Fruit fly (Drosophila melanogaster) whole organism, embryonic: ENCODE data around the gene vito.

Experiments used
- ATbp ChIP-seq: fragments of 200-800 bp; sonication (Bioruptor generic); optimal IDR thresholded peaks from 2 replicates; lab custom pipeline; 2017; ENCODE audit warnings: missing biosample characterization, mild to moderate bottlenecking, missing genetic modification characterization, missing genetic modification reagents
- Adf1 ChIP-seq: fragments of 200-800 bp; sonication (Bioruptor generic); IDR thresholded peaks from 2 replicates; pipeline ENCODE4 v1.3.6; 2022; ENCODE audit warnings: missing biosample characterization, missing genetic modification characterization
- CG12299 ChIP-seq: fragments of 200-800 bp; sonication (Bioruptor generic); optimal IDR thresholded peaks from 2 replicates; lab custom pipeline; 2018; ENCODE audit warnings: missing biosample characterization, mild to moderate bottlenecking, missing genetic modification characterization
- CG13287 ChIP-seq: fragments of 200-800 bp; sonication (Bioruptor generic); IDR thresholded peaks from 2 replicates; pipeline ENCODE4 v1.3.6; 2022; ENCODE audit warnings: missing biosample characterization, missing genetic modification characterization; ENCODE audit not compliant: partially characterized antibody
- CG13296 ChIP-seq: fragments of 200-800 bp; sonication (Bioruptor generic); optimal IDR thresholded peaks from 3 replicates; lab custom pipeline; 2018; ENCODE audit warnings: missing biosample characterization, mild to moderate bottlenecking, missing genetic modification characterization
- CG14965 ChIP-seq: fragments of 200-800 bp; sonication (Bioruptor generic); optimal IDR thresholded peaks from 2 replicates; lab custom pipeline; 2016; ENCODE audit warnings: missing biosample characterization, missing genetic modification characterization, borderline replicate concordance
- CG18619 ChIP-seq: fragments of 200-800 bp; sonication (Bioruptor generic); optimal IDR thresholded peaks from 3 replicates; lab custom pipeline; 2017; ENCODE audit warnings: missing biosample characterization, mild to moderate bottlenecking, missing genetic modification characterization
- CG32767 ChIP-seq: fragments of 200-800 bp; sonication (Bioruptor generic); IDR thresholded peaks from 2 replicates; pipeline ENCODE4 v1.3.6; 2022; ENCODE audit warnings: missing biosample characterization, missing genetic modification characterization
- CG3407 ChIP-seq: fragments of 200-800 bp; sonication (Bioruptor generic); optimal IDR thresholded peaks from 2 replicates; lab custom pipeline; 2018; ENCODE audit warnings: missing biosample characterization, mild to moderate bottlenecking, missing genetic modification characterization
- CG34376 ChIP-seq: fragments of 200-800 bp; sonication (Bioruptor generic); optimal IDR thresholded peaks from 2 replicates; lab custom pipeline; 2018; ENCODE audit warnings: missing biosample characterization, mild to moderate bottlenecking, missing genetic modification characterization
- CG5180 ChIP-seq: fragments of 200-800 bp; sonication (Bioruptor generic); optimal IDR thresholded peaks from 3 replicates; lab custom pipeline; 2017; ENCODE audit warnings: missing biosample characterization, missing genetic modification characterization, mild to moderate bottlenecking, moderate library complexity, missing genetic modification reagents
- CG6272 ChIP-seq: fragments of 200-800 bp; sonication (Bioruptor generic); IDR thresholded peaks from 2 replicates; pipeline ENCODE4 v1.3.6; 2022; ENCODE audit warnings: missing biosample characterization, missing genetic modification characterization
- CG6791 ChIP-seq: fragments of 200-800 bp; sonication (Bioruptor generic); IDR thresholded peaks from 3 replicates; pipeline ENCODE4 v1.3.6; 2022; ENCODE audit warnings: missing biosample characterization, missing genetic modification characterization; ENCODE audit not compliant: partially characterized antibody
- CG7556 ChIP-seq: fragments of 200-800 bp; sonication (Bioruptor generic); optimal IDR thresholded peaks from 2 replicates; lab custom pipeline; 2017; ENCODE audit warnings: missing biosample characterization, mild to moderate bottlenecking, missing genetic modification characterization
- CG8281 ChIP-seq: fragments of 200-800 bp; sonication (Bioruptor generic); optimal IDR thresholded peaks from 2 replicates; lab custom pipeline; 2018; ENCODE audit warnings: missing biosample characterization, mild to moderate bottlenecking, missing genetic modification characterization, moderate library complexity
- CTCF ChIP-seq: fragments of 200-800 bp; sonication (Bioruptor generic); optimal IDR thresholded peaks from 2 replicates; lab custom pipeline; 2017; ENCODE audit warnings: missing biosample characterization, mild to moderate bottlenecking, missing genetic modification characterization, moderate library complexity
- Deaf1 ChIP-seq: fragments of 200-800 bp; optimal IDR thresholded peaks from 3 replicates; lab custom pipeline; 2019; ENCODE audit warnings: missing biosample characterization, mild to moderate bottlenecking, missing genetic modification characterization, moderate library complexity
- Dek ChIP-seq: fragments of 200-800 bp; sonication (Bioruptor generic); optimal IDR thresholded peaks from 3 replicates; lab custom pipeline; 2019; ENCODE audit warnings: missing biosample characterization, mild to moderate bottlenecking, missing genetic modification characterization, moderate library complexity
- Dip3 ChIP-seq: fragments of 200-800 bp; sonication (Bioruptor generic); optimal IDR thresholded peaks from 3 replicates; lab custom pipeline; 2016; ENCODE audit warnings: missing biosample characterization, missing genetic modification characterization
- Ets97D ChIP-seq: fragments of 200-800 bp; sonication (Bioruptor generic); optimal IDR thresholded peaks from 3 replicates; lab custom pipeline; 2016; ENCODE audit warnings: missing biosample characterization, missing genetic modification characterization
- Hand ChIP-seq: fragments of 200-800 bp; sonication (Bioruptor generic); optimal IDR thresholded peaks from 2 replicates; lab custom pipeline; 2017; ENCODE audit warnings: mild to moderate bottlenecking, missing biosample characterization, missing genetic modification reagents, missing genetic modification characterization
- Max ChIP-seq: fragments of 200-800 bp; sonication (Bioruptor generic); optimal IDR thresholded peaks from 2 replicates; lab custom pipeline; 2016; ENCODE audit warnings: missing biosample characterization, mild to moderate bottlenecking, missing genetic modification characterization
- NFAT ChIP-seq: fragments of 200-800 bp; sonication (Bioruptor generic); IDR thresholded peaks from 2 replicates; pipeline ENCODE4 v1.3.6; 2022; ENCODE audit warnings: missing biosample characterization, missing genetic modification characterization
- Nf-YB ChIP-seq: fragments of 200-800 bp; sonication (Bioruptor generic); optimal IDR thresholded peaks from 3 replicates; lab custom pipeline; 2019; ENCODE audit warnings: missing biosample characterization, mild to moderate bottlenecking, missing genetic modification characterization, moderate library complexity
- Opbp ChIP-seq: fragments of 200-800 bp; sonication (Bioruptor generic); IDR thresholded peaks from 3 replicates; pipeline ENCODE4 v1.3.6; 2022; ENCODE audit warnings: missing biosample characterization, missing genetic modification characterization; ENCODE audit not compliant: partially characterized antibody
- Sry-β ChIP-seq: fragments of 200-800 bp; sonication (Bioruptor generic); optimal IDR thresholded peaks from 2 replicates; lab custom pipeline; 2018; ENCODE audit warnings: missing biosample characterization, mild to moderate bottlenecking, missing genetic modification characterization, moderate library complexity
- Sry-δ ChIP-seq: fragments of 200-800 bp; sonication (Bioruptor generic); optimal IDR thresholded peaks from 2 replicates; lab custom pipeline; 2016; ENCODE audit warnings: missing biosample characterization, missing genetic modification characterization
- az2 ChIP-seq: fragments of 200-800 bp; sonication (Bioruptor generic); optimal IDR thresholded peaks from 3 replicates; lab custom pipeline; 2016; ENCODE audit warnings: missing biosample characterization, missing genetic modification characterization
- bsh ChIP-seq, 2 experiments: fragments of 200-800 bp; sonication (Bioruptor generic); optimal IDR thresholded peaks; 2 replicates each; lab custom pipeline; 2017 to 2018; ENCODE audit warnings: mild to moderate bottlenecking in 2 of 2, missing biosample characterization in 2 of 2, missing genetic modification characterization in 2 of 2, moderate library complexity in 1 of 2
- chinmo ChIP-seq: fragments of 200-800 bp; sonication (Bioruptor generic); IDR thresholded peaks from 4 replicates; pipeline ENCODE4 v1.3.6; 2022; ENCODE audit warnings: missing biosample characterization, missing genetic modification characterization; ENCODE audit not compliant: partially characterized antibody
- chm ChIP-seq: fragments of 200-800 bp; sonication (Bioruptor generic); IDR thresholded peaks from 2 replicates; pipeline ENCODE4 v1.3.6; 2022; ENCODE audit warnings: missing biosample characterization, missing genetic modification characterization
- ci ChIP-seq: fragments of 200-800 bp; sonication (Bioruptor generic); IDR thresholded peaks from 3 replicates; pipeline ENCODE4 v1.3.6; 2022; ENCODE audit warnings: missing biosample characterization, missing genetic modification characterization
- ems ChIP-seq: fragments of 200-800 bp; sonication (Bioruptor generic); optimal IDR thresholded peaks from 3 replicates; lab custom pipeline; 2016; ENCODE audit warnings: missing biosample characterization, missing genetic modification characterization
- gcm ChIP-seq: fragments of 200-800 bp; sonication (Bioruptor generic); optimal IDR thresholded peaks from 2 replicates; lab custom pipeline; 2019; ENCODE audit warnings: missing biosample characterization, mild to moderate bottlenecking, missing genetic modification characterization, moderate library complexity
- gfzf ChIP-seq: fragments of 200-800 bp; sonication (Bioruptor generic); optimal IDR thresholded peaks from 2 replicates; lab custom pipeline; 2016; ENCODE audit warnings: missing biosample characterization, mild to moderate bottlenecking, missing genetic modification characterization, moderate library complexity
- grn ChIP-seq: fragments of 200-800 bp; sonication (Bioruptor generic); optimal IDR thresholded peaks from 3 replicates; lab custom pipeline; 2017; ENCODE audit warnings: missing biosample characterization, missing genetic modification characterization
- gt ChIP-seq: fragments of 200-800 bp; sonication (Bioruptor generic); IDR thresholded peaks from 2 replicates; pipeline ENCODE4 v1.3.6; 2022; ENCODE audit warnings: missing biosample characterization, missing genetic modification characterization
- ind ChIP-seq: fragments of 200-800 bp; sonication (Bioruptor generic); optimal IDR thresholded peaks from 3 replicates; lab custom pipeline; 2016; ENCODE audit warnings: missing biosample characterization, missing genetic modification characterization
- lilli ChIP-seq: fragments of 200-800 bp; sonication (Bioruptor generic); optimal IDR thresholded peaks from 3 replicates; lab custom pipeline; 2016; ENCODE audit warnings: missing biosample characterization, missing genetic modification characterization
- phol ChIP-seq: fragments of 200-800 bp; sonication (Bioruptor generic); optimal IDR thresholded peaks from 3 replicates; lab custom pipeline; 2018; ENCODE audit warnings: missing biosample characterization, mild to moderate bottlenecking, missing genetic modification characterization, moderate library complexity
- pros ChIP-seq: fragments of 200-800 bp; sonication (Bioruptor generic); optimal IDR thresholded peaks from 3 replicates; lab custom pipeline; 2019; ENCODE audit warnings: missing biosample characterization, mild to moderate bottlenecking, missing genetic modification characterization, moderate library complexity
- scrt ChIP-seq: fragments of 200-800 bp; sonication (Bioruptor generic); optimal IDR thresholded peaks from 2 replicates; lab custom pipeline; 2018; ENCODE audit warnings: missing biosample characterization, mild to moderate bottlenecking, missing genetic modification characterization, moderate library complexity
- shn ChIP-seq: fragments of 200-800 bp; sonication (Bioruptor generic); optimal IDR thresholded peaks from 3 replicates; lab custom pipeline; 2016; ENCODE audit warnings: missing biosample characterization, missing genetic modification characterization
- slp2 ChIP-seq: fragments of 200-800 bp; sonication (Bioruptor generic); optimal IDR thresholded peaks from 2 replicates; lab custom pipeline; 2016; ENCODE audit warnings: missing biosample characterization, missing genetic modification characterization
- sqz ChIP-seq: fragments of 200-800 bp; sonication (Bioruptor generic); optimal IDR thresholded peaks from 3 replicates; lab custom pipeline; 2018; ENCODE audit warnings: missing biosample characterization, mild to moderate bottlenecking, missing genetic modification characterization
- sug ChIP-seq: fragments of 200-800 bp; optimal IDR thresholded peaks from 2 replicates; lab custom pipeline; 2019; ENCODE audit warnings: missing biosample characterization, mild to moderate bottlenecking, missing genetic modification characterization, moderate library complexity
- trem ChIP-seq: fragments of 200-800 bp; optimal IDR thresholded peaks from 3 replicates; lab custom pipeline; 2019; ENCODE audit warnings: missing biosample characterization, mild to moderate bottlenecking, missing genetic modification characterization, moderate library complexity
- zfh1 ChIP-seq: fragments of 200-800 bp; sonication (Bioruptor generic); IDR thresholded peaks from 3 replicates; pipeline ENCODE4 v1.3.6; 2022; ENCODE audit warnings: missing biosample characterization, missing genetic modification characterization

vito gene

DNA sequence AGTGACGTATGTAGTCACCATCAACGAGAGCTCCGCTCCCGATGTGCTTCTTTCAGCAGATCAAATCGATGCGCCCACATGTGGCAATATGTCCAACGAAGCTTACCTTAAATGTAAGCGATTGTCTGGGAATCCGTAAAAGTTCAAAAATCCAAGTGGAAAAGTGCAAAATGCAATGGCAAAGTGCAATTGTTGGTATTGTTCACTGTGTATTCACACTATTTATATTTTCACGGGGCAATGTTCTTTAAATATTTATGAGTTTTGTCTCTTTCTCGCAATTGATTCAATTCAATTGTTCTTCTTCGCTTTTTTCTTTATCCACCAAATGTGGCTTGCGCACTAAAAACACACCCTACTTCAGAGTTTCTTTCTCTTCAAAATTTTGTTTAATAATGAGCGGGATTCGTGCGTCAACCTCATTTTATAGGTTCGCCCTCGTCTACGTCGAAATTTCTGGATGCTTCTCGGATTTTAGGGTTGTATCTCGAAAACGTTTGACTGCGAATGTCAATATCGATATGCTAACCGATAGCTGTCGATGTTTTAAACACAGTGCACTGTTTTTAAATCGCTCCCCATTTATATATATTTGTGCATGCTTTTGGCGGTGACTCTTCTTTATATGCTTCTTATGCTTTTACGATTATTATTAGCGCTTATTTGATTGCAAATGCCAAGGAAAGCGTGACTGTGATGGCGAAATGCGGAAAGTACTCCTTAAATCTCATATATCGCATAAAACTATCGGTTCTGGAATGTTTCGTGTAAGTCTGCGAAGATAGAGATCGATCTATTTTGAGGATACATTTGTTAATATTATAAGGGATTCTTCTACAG is 25.2 kb downstream of the vito start, which contains the start of gene DnaJ-1 (continued):
- TF ChIP-seq CG12299 (tag; lab: Kevin White, UChicago) (peak; percentile 37), Sry-β (GFP tag; lab: Kevin White, UChicago) (peak; percentile 7), Sry-δ (GFP tag; lab: Kevin White, UChicago) (peak; percentile 85), Dek (tag; lab: Kevin White, UChicago) (peak; percentile 37), CTCF (GFP tag; lab: Kevin White, UChicago) (peak; percentile 15), shn (GFP tag; lab: Kevin White, UChicago) (peak; percentile 21), CG5180 (peak; percentile 3), grn (GFP tag; lab: Kevin White, UChicago) (peak; percentile 68), gfzf (GFP tag; lab: Kevin White, UChicago) (peak; percentile 53), Nf-YB (peak; percentile 34), CG6791 (GFP tag; lab: Robert Waterston, UW) (peak; percentile 97), scrt (GFP tag; lab: Kevin White, UChicago) (peak; percentile 68), az2 (GFP tag; lab: Kevin White, UChicago) (no peak), bsh (GFP tag; optimal IDR thresholded peaks at IDR 0.05; lab: Kevin White, UChicago) (peak; percentile 19 to 20), CG14965 (GFP tag; lab: Kevin White, UChicago) (no peak), Adf1 (GFP tag; lab: Robert Waterston, UW) (peak; percentile 25; the same call in 1 of the 2 replicates), Deaf1 (tag; lab: Kevin White, UChicago) (peak; percentile 90), Dip3 (GFP tag; lab: Kevin White, UChicago) (peak; percentile 23), CG18619 (GFP tag; lab: Kevin White, UChicago) (peak; percentile 7), ATbp (peak; percentile 16), CG13287 (GFP tag; lab: Robert Waterston, UW) (peak; percentile 98), Ets97D (peak; percentile 85), CG6272 (GFP tag; lab: Robert Waterston, UW) (peak; percentile 50; the same call in 1 of the 2 replicates), CG8281 (tag; lab: Kevin White, UChicago) (no peak), chm (GFP tag; lab: Robert Waterston, UW) (peak; percentile 26; the same call in 1 of the 2 replicates), gcm (GFP tag; lab: Kevin White, UChicago) (peak; percentile 22), lilli (GFP tag; lab: Kevin White, UChicago) (peak; percentile 28), slp2 (no peak), sqz (GFP tag; lab: Kevin White, UChicago) (peak; percentile 24), CG13296 (GFP tag; lab: Kevin White, UChicago) (peak; percentile 50), ci (peak; percentile 13; the same call in 1 of the 3 replicates), gt (GFP tag; lab: Robert Waterston, UW) (no peak), Opbp (GFP tag; lab: Robert Waterston, UW) (peak; percentile 96), CG34376 (peak; percentile 90), chinmo (GFP tag; lab: Robert Waterston, UW) (peak; percentile 97), sug (tag; lab: Kevin White, UChicago) (peak; percentile 5), ind (peak; percentile 3), CG3407 (peak; percentile 26), zfh1 (GFP tag; lab: Robert Waterston, UW) (peak; percentile 12; the same call in 1 of the 3 replicates), trem (tag; lab: Kevin White, UChicago) (peak; percentile 31), ems (GFP tag; lab: Kevin White, UChicago) (peak; percentile 16), CG7556 (GFP tag; lab: Kevin White, UChicago) (peak; percentile 35), CG32767 (GFP tag; lab: Robert Waterston, UW) (0 out of 2 replicates have a peak, but pooled peaks have one; percentile 16), NFAT (GFP tag; lab: Robert Waterston, UW) (peak; percentile 29; the same call in 1 of the 2 replicates), pros (peak; percentile 0), Hand (GFP tag; lab: Kevin White, UChicago) (peak; percentile 66), Max (peak; percentile 10), phol (peak; percentile 51)
